Worm (Caenorhabditis elegans) whole organism, late embryonic: ENCODE data around the gene srd-27.

ENCODE experiments used
- ama-1 ChIP-seq: fragments of 150-350 bp; optimal IDR thresholded peaks from 2 replicates; lab custom pipeline; 2014
- ceh-14 ChIP-seq: sonication (generic microtip); optimal IDR thresholded peaks from 2 replicates; lab custom pipeline; 2016; ENCODE audit warnings: missing genotype, missing genetic modification characterization, missing compliant biosample characterization
- dmd-4 ChIP-seq: sonication (generic microtip); optimal IDR thresholded peaks from 2 replicates; lab custom pipeline; 2016; ENCODE audit warnings: borderline replicate concordance, missing genetic modification characterization, missing compliant biosample characterization
- ets-4 ChIP-seq: sonication (generic microtip); optimal IDR thresholded peaks from 2 replicates; lab custom pipeline; 2016; ENCODE audit warnings: missing genetic modification characterization, missing compliant biosample characterization
- eyg-1 ChIP-seq: sonication (generic microtip); optimal IDR thresholded peaks from 2 replicates; lab custom pipeline; 2016; ENCODE audit warnings: missing genotype, missing genetic modification characterization, missing compliant biosample characterization
- hlh-15 ChIP-seq: sonication (generic microtip); optimal IDR thresholded peaks from 2 replicates; lab custom pipeline; 2016; ENCODE audit warnings: missing genetic modification characterization, missing compliant biosample characterization
- nhr-11 ChIP-seq: fragments of 150-350 bp; optimal IDR thresholded peaks from 2 replicates; lab custom pipeline; 2014; ENCODE audit warnings: missing biosample characterization, missing genetic modification characterization
- pqm-1 ChIP-seq: sonication (generic microtip); optimal IDR thresholded peaks from 2 replicates; lab custom pipeline; 2016; ENCODE audit warnings: missing genetic modification characterization, missing compliant biosample characterization
- rnt-1 ChIP-seq: sonication (generic microtip); optimal IDR thresholded peaks from 2 replicates; lab custom pipeline; 2016; ENCODE audit warnings: missing genetic modification characterization, missing compliant biosample characterization
- sdc-2 ChIP-seq: sonication (generic microtip); optimal IDR thresholded peaks from 2 replicates; lab custom pipeline; 2016; ENCODE audit warnings: missing genotype, missing genetic modification characterization, missing compliant biosample characterization

DNA sequence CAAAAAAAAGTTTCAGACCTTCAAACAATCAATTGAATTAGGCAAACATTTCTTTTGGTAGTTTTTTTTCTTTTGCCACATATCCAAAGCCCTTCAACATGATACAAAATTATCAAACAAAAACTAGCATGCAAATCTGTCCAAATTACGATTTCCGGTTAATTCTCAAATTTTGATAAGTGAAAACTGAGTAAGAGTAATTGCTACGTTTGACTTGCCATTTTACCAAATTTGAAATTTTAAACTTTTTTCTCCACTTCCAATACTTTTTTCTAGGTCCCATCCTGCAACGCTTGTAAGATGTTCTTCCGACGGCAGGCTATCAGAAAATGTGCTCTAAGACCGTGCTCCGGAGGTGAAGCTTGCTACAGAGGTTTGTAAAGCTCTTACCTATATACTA, 7.1 kb upstream of the srd-27 start, which contains the start of gene nhr-223:
- no peak for TF ChIP-seq pqm-1 (tag; lab: Kevin White, UChicago)
- no peak for TF ChIP-seq hlh-15 (tag; lab: Kevin White, UChicago)
- TF ChIP-seq sdc-2 (tag; lab: Kevin White, UChicago) = no peak
- no peak for TF ChIP-seq nhr-11 (tag; lab: Kevin White, UChicago)
- no peak for TF ChIP-seq rnt-1 (tag; lab: Kevin White, UChicago)
- no peak for TF ChIP-seq ets-4 (tag; lab: Kevin White, UChicago)
- no peak for TF ChIP-seq dmd-4 (tag; lab: Kevin White, UChicago)
- no peak for TF ChIP-seq ceh-14 (tag; lab: Kevin White, UChicago)
- no peak for TF ChIP-seq eyg-1 (tag; lab: Kevin White, UChicago)
- no peak for TF ChIP-seq ama-1 (lab: Kevin White, UChicago)
